Worm (Caenorhabditis elegans) whole organism, late embryonic: ENCODE results near the gene Y52D5A.2.

Experiments
- K02D7.2 ChIP-seq: sonication (generic microtip); optimal IDR thresholded peaks from 2 replicates; lab custom pipeline; 2017; ENCODE audit warnings: mild to moderate bottlenecking, missing genetic modification characterization, missing compliant biosample characterization
- ceh-14 ChIP-seq: sonication (generic microtip); optimal IDR thresholded peaks from 2 replicates; lab custom pipeline; 2016; ENCODE audit warnings: missing genotype, missing genetic modification characterization, missing compliant biosample characterization
- ceh-45 ChIP-seq: fragments of 200-800 bp; sonication (Bioruptor generic); IDR thresholded peaks from 2 replicates; pipeline ENCODE4 v1.3.6; 2022; ENCODE audit warnings: missing genetic modification reagents, missing genetic modification characterization, missing compliant biosample characterization
- dve-1 ChIP-seq: sonication (generic microtip); optimal IDR thresholded peaks from 2 replicates; lab custom pipeline; 2017; ENCODE audit warnings: antibody characterized with exemption, mild to moderate bottlenecking, missing genetic modification characterization, missing compliant biosample characterization
- ets-4 ChIP-seq: sonication (generic microtip); optimal IDR thresholded peaks from 2 replicates; lab custom pipeline; 2016; ENCODE audit warnings: missing genetic modification characterization, missing compliant biosample characterization
- eyg-1 ChIP-seq: sonication (generic microtip); optimal IDR thresholded peaks from 2 replicates; lab custom pipeline; 2016; ENCODE audit warnings: missing genotype, missing genetic modification characterization, missing compliant biosample characterization
- fkh-6 ChIP-seq: sonication (generic microtip); optimal IDR thresholded peaks from 2 replicates; lab custom pipeline; 2016; ENCODE audit warnings: missing genetic modification characterization, missing compliant biosample characterization
- hlh-6 ChIP-seq: sonication (generic microtip); optimal IDR thresholded peaks from 2 replicates; lab custom pipeline; 2016; ENCODE audit warnings: missing genotype, missing genetic modification characterization, missing compliant biosample characterization
- lin-11 ChIP-seq: fragments of 200-800 bp; sonication (Bioruptor generic); optimal IDR thresholded peaks from 2 replicates; lab custom pipeline; 2018; ENCODE audit warnings: mild to moderate bottlenecking, missing genetic modification characterization, missing compliant biosample characterization
- ref-2 ChIP-seq: sonication (generic microtip); optimal IDR thresholded peaks from 2 replicates; lab custom pipeline; 2016; ENCODE audit warnings: missing genetic modification characterization, missing compliant biosample characterization
- sox-4 ChIP-seq: sonication (generic microtip); optimal IDR thresholded peaks from 2 replicates; lab custom pipeline; 2017; ENCODE audit warnings: mild to moderate bottlenecking, missing genetic modification characterization, inconsistent platforms, missing compliant biosample characterization

The Y52D5A.2 gene

ce11 chrIV:5415696-5416095 lies 48.6 kb downstream of the Y52D5A.2 start, which contains the start of gene spp-7:
TSS of gene spp-7 (minus strand) at chrIV:5415796.
- no peak for TF ChIP-seq ceh-14 (tag; lab: Kevin White, UChicago)
- TF ChIP-seq K02D7.2 (tag; lab: Kevin White, UChicago), result no peak
- TF ChIP-seq ceh-45 (GFP tag; lab: Robert Waterston, UW), result no peak
- no peak for TF ChIP-seq fkh-6 (tag; lab: Kevin White, UChicago)
- TF ChIP-seq ets-4 (tag; lab: Kevin White, UChicago), result no peak
- TF ChIP-seq lin-11, result no peak
- TF ChIP-seq eyg-1 (tag; lab: Kevin White, UChicago), result no peak
- TF ChIP-seq dve-1 (tag; lab: Kevin White, UChicago), result no peak
- TF ChIP-seq hlh-6 (tag; lab: Kevin White, UChicago), result no peak
- TF ChIP-seq ref-2 (tag; lab: Kevin White, UChicago), result no peak
- TF ChIP-seq sox-4 (tag; lab: Kevin White, UChicago), result no peak
- TF ChIP-seq, all 69 proteins: peak for 0
